Worm (Caenorhabditis elegans) whole organism, young adult: Measurements from ENCODE around the gene F42A6.1.

Experiments
- B0035.1 ChIP-seq: sonication (generic microtip); optimal IDR thresholded peaks from 2 replicates; lab custom pipeline; 2016; ENCODE audit warnings: missing genetic modification characterization, mild to moderate bottlenecking, missing compliant biosample characterization, missing genotype, missing genetic modification reagents
- B0336.3 ChIP-seq: fragments of 200-800 bp; sonication (Bioruptor generic); IDR thresholded peaks from 2 replicates; pipeline ENCODE4 v1.3.6; 2022; ENCODE audit warnings: missing genetic modification characterization, missing compliant biosample characterization
- D2030.7 ChIP-seq: fragments of 200-800 bp; sonication (Bioruptor generic); IDR thresholded peaks from 2 replicates; pipeline ENCODE4 v1.3.6; 2022; ENCODE audit warnings: missing genetic modification reagents, missing genetic modification characterization, missing compliant biosample characterization
- F37B4.10 ChIP-seq: fragments of 200-800 bp; sonication (Bioruptor generic); IDR thresholded peaks from 2 replicates; pipeline ENCODE4 v1.3.6; 2022; ENCODE audit warnings: missing genetic modification characterization, missing compliant biosample characterization
- F57A8.1 ChIP-seq: fragments of 200-800 bp; sonication (Bioruptor generic); optimal IDR thresholded peaks from 2 replicates; lab custom pipeline; 2018; ENCODE audit warnings: mild to moderate bottlenecking, missing genetic modification characterization, moderate library complexity, missing compliant biosample characterization
- K11D2.4 ChIP-seq: fragments of 200-800 bp; sonication (Bioruptor generic); IDR thresholded peaks from 2 replicates; pipeline ENCODE4 v1.3.6; 2022; ENCODE audit warnings: missing genetic modification reagents, missing genetic modification characterization, missing compliant biosample characterization
- Y53F4B.3 ChIP-seq: fragments of 200-800 bp; sonication (Bioruptor generic); IDR thresholded peaks from 2 replicates; pipeline ENCODE4 v1.3.6; 2022; ENCODE audit warnings: missing genetic modification reagents, missing genetic modification characterization, missing compliant biosample characterization
- ama-1 ChIP-seq, 3 experiments: fragments of 150-350 bp in 1 of 3; sonication (generic microtip) in 2 of 3; optimal IDR thresholded peaks; 2 replicates each; lab custom pipeline; 2014 to 2018; ENCODE audit warnings: missing biosample characterization in 2 of 3, missing genetic modification characterization in 2 of 3, missing genetic modification reagents in 2 of 3
- aptf-2 ChIP-seq: fragments of 200-800 bp; sonication (Bioruptor generic); conservative IDR thresholded peaks from 2 replicates; pipeline ENCODE4 v1.3.6; 2022; ENCODE audit warnings: missing genetic modification reagents, missing genetic modification characterization, missing compliant biosample characterization
- attf-3 ChIP-seq: fragments of 200-800 bp; sonication (Bioruptor generic); conservative IDR thresholded peaks from 2 replicates; pipeline ENCODE4 v1.3.6; 2022; ENCODE audit warnings: missing genetic modification reagents, missing genetic modification characterization, missing compliant biosample characterization
- bed-1 ChIP-seq: fragments of 200-800 bp; sonication (Bioruptor generic); IDR thresholded peaks from 2 replicates; pipeline ENCODE4 v1.3.6; 2022; ENCODE audit warnings: missing genetic modification reagents, missing genetic modification characterization, missing compliant biosample characterization
- ccch-3 ChIP-seq: fragments of 200-800 bp; sonication (Bioruptor generic); optimal IDR thresholded peaks from 2 replicates; lab custom pipeline; 2018; ENCODE audit warnings: mild to moderate bottlenecking, missing genetic modification characterization, missing compliant biosample characterization
- cebp-1 ChIP-seq, 2 experiments: fragments of 200-800 bp in 1 of 2; sonication (Bioruptor generic) in 1 of 2; sonication (generic microtip) in 1 of 2; IDR thresholded peaks in 1 of 2; optimal IDR thresholded peaks in 1 of 2; 2 replicates each; pipeline versions ENCODE4 v1.3.6 to Lab custom; 2017 to 2022; ENCODE audit warnings: missing compliant biosample characterization in 2 of 2, missing genetic modification characterization in 2 of 2, mild to moderate bottlenecking in 1 of 2, missing genetic modification reagents in 1 of 2, moderate library complexity in 1 of 2
- cebp-2 ChIP-seq: fragments of 200-800 bp; sonication (Bioruptor generic); IDR thresholded peaks from 2 replicates; pipeline ENCODE4 v1.3.6; 2022; ENCODE audit warnings: missing genetic modification characterization, missing compliant biosample characterization
- ceh-100 ChIP-seq: fragments of 200-800 bp; sonication (Bioruptor generic); IDR thresholded peaks from 2 replicates; pipeline ENCODE4 v1.3.6; 2022; ENCODE audit warnings: missing genetic modification reagents, missing genetic modification characterization, missing compliant biosample characterization
- ceh-27 ChIP-seq: fragments of 200-800 bp; sonication (Bioruptor generic); optimal IDR thresholded peaks from 2 replicates; lab custom pipeline; 2018; ENCODE audit warnings: mild to moderate bottlenecking, missing genetic modification characterization, moderate library complexity, missing compliant biosample characterization
- ceh-40 ChIP-seq: fragments of 200-800 bp; sonication (Bioruptor generic); IDR thresholded peaks from 2 replicates; pipeline ENCODE4 v1.3.6; 2022; ENCODE audit warnings: missing genetic modification characterization, missing compliant biosample characterization
- ceh-91 ChIP-seq: fragments of 200-800 bp; sonication (Bioruptor generic); IDR thresholded peaks from 2 replicates; pipeline ENCODE4 v1.3.6; 2022; ENCODE audit warnings: missing genetic modification reagents, missing genetic modification characterization, missing compliant biosample characterization
- dpff-1 ChIP-seq: sonication (generic microtip); optimal IDR thresholded peaks from 2 replicates; lab custom pipeline; 2017; ENCODE audit warnings: mild to moderate bottlenecking, missing genetic modification characterization, missing compliant biosample characterization
- efl-1 ChIP-seq: fragments of 150-350 bp; optimal IDR thresholded peaks from 2 replicates; lab custom pipeline; 2014; ENCODE audit warnings: missing biosample characterization, missing genetic modification reagents, missing genetic modification characterization
- egl-44 ChIP-seq: fragments of 200-800 bp; sonication (Bioruptor generic); IDR thresholded peaks from 2 replicates; pipeline ENCODE4 v1.3.6; 2022; ENCODE audit warnings: missing genetic modification reagents, missing genetic modification characterization, missing compliant biosample characterization
- hlh-26 ChIP-seq: fragments of 200-800 bp; sonication (Bioruptor generic); conservative IDR thresholded peaks from 2 replicates; pipeline ENCODE4 v1.3.6; 2022; ENCODE audit warnings: missing genetic modification reagents, missing genetic modification characterization, missing compliant biosample characterization
- hmg-20 ChIP-seq: fragments of 200-800 bp; sonication (Bioruptor generic); IDR thresholded peaks from 2 replicates; pipeline ENCODE4 v1.3.6; 2022; ENCODE audit warnings: missing genetic modification reagents, missing genetic modification characterization, missing compliant biosample characterization
- let-526 ChIP-seq: fragments of 200-800 bp; sonication (Bioruptor generic); IDR thresholded peaks from 2 replicates; pipeline ENCODE4 v1.3.6; 2022; ENCODE audit warnings: missing genetic modification reagents, missing genetic modification characterization, missing compliant biosample characterization
- let-607 ChIP-seq, 2 experiments: fragments of 200-800 bp in 1 of 2; sonication (Bioruptor generic) in 1 of 2; sonication (generic microtip) in 1 of 2; optimal IDR thresholded peaks; 2 replicates each; lab custom pipeline; 2016 to 2018; ENCODE audit warnings: mild to moderate bottlenecking in 2 of 2, missing compliant biosample characterization in 2 of 2, missing genetic modification characterization in 2 of 2, moderate library complexity in 2 of 2, missing genotype in 1 of 2
- lin-35 ChIP-seq, 3 experiments: fragments of 150-350 bp in 2 of 3; sonication (generic microtip) in 1 of 3; optimal IDR thresholded peaks; 2 replicates each; lab custom pipeline; 2014 to 2018; ENCODE audit warnings: missing biosample characterization in 3 of 3, missing genetic modification characterization in 3 of 3, missing genetic modification reagents in 3 of 3
- lin-40 ChIP-seq: sonication (generic microtip); optimal IDR thresholded peaks from 2 replicates; lab custom pipeline; 2016; ENCODE audit warnings: missing genetic modification characterization, mild to moderate bottlenecking, missing compliant biosample characterization, missing genotype, missing genetic modification reagents
- madf-8 ChIP-seq: fragments of 200-800 bp; sonication (Bioruptor generic); conservative IDR thresholded peaks from 2 replicates; pipeline ENCODE4 v1.3.6; 2022; ENCODE audit warnings: missing genetic modification reagents, missing genetic modification characterization, missing compliant biosample characterization
- mxl-1 ChIP-seq: sonication (generic microtip); optimal IDR thresholded peaks from 2 replicates; lab custom pipeline; 2016; ENCODE audit warnings: missing genetic modification characterization, missing compliant biosample characterization
- sea-2 ChIP-seq: fragments of 200-800 bp; sonication (Bioruptor generic); IDR thresholded peaks from 2 replicates; pipeline ENCODE4 v1.3.6; 2022; ENCODE audit warnings: missing genetic modification characterization, missing compliant biosample characterization
- snpc-1.1 ChIP-seq: sonication (generic microtip); optimal IDR thresholded peaks from 2 replicates; lab custom pipeline; 2017; ENCODE audit warnings: missing genetic modification characterization, mild to moderate bottlenecking, missing compliant biosample characterization, antibody characterized with exemption, moderate library complexity, missing genotype, missing genetic modification reagents; ENCODE audit not compliant: insufficient read depth
- sptf-2 ChIP-seq: fragments of 200-800 bp; sonication (Bioruptor generic); optimal IDR thresholded peaks from 2 replicates; lab custom pipeline; 2018; ENCODE audit warnings: mild to moderate bottlenecking, missing genetic modification characterization, missing compliant biosample characterization
- tlf-1 ChIP-seq: fragments of 200-800 bp; sonication (Bioruptor generic); optimal IDR thresholded peaks from 2 replicates; lab custom pipeline; 2018; ENCODE audit warnings: mild to moderate bottlenecking, missing genetic modification characterization, missing compliant biosample characterization
- unc-62 ChIP-seq: fragments of 150-350 bp; optimal IDR thresholded peaks from 2 replicates; lab custom pipeline; 2014; ENCODE audit warnings: missing biosample characterization, missing genetic modification reagents, missing genetic modification characterization
- ztf-3 ChIP-seq: fragments of 200-800 bp; sonication (Bioruptor generic); optimal IDR thresholded peaks from 2 replicates; lab custom pipeline; 2018; ENCODE audit warnings: mild to moderate bottlenecking, missing genetic modification characterization, missing compliant biosample characterization

Gene F42A6.1

DNA sequence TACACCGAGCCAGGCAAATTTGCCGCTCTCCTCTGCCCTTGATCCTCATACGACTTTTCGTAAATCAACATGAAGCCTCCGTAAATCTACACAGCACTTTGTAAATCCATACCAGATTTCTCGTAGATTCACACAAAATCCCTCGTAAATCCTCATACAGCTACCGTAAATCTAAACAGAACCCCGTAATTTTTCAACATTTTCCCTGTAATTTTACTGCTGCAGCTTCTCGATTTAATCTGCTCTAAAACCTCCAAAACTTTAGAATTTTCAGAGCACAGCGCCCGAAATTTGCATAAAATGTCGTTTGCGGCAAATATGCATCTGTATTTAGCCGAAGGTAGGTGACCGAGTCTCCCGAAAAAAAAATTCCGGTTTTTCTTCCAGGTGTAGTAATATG is at the start of gene F42A6.1:
Gene F42A6.1, plus strand, starts transcription at position 301 of the 400 bp plus-strand sequence.
- no peak for TF ChIP-seq let-607 (tag; optimal IDR thresholded peaks at IDR 0.05; lab: Kevin White, UChicago)
- TF ChIP-seq ccch-3 (GFP tag; lab: Kevin White, UChicago) = no peak
- TF ChIP-seq mxl-1 (tag; lab: Kevin White, UChicago) = no peak
- no peak for TF ChIP-seq ztf-3 (GFP tag; lab: Kevin White, UChicago)
- TF ChIP-seq dpff-1 (tag; lab: Kevin White, UChicago) = no peak
- no peak for TF ChIP-seq unc-62 (GFP tag; lab: Kevin White, UChicago)
- TF ChIP-seq K11D2.4 = no peak
- TF ChIP-seq F57A8.1 = no peak
- TF ChIP-seq bed-1 (GFP tag; lab: Robert Waterston, UW) = no peak
- TF ChIP-seq lin-35 (GFP tag; optimal IDR thresholded peaks at IDR 0.05; lab: Kevin White, UChicago) = no peak

DNA sequence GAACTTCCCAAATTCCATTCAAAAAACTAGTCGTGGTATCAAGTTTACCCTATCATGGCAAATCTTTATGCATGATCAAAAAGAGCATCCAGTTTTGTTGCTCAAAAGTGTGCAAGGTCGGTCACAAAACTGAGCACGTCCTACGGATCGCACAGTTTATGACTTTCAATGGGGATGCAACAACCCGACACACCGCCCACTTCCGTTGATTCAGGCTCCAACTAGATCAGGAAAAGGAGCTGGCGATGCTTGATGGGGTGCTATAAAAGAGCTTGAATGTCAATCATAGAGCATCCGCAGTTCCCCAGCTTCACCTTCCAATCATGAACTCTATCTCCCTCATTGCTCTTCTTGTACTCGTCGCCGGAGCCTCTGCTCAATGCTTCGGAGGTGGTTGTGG is 49.3 kb upstream of the F42A6.1 start, which contains the start of gene W08E12.2:
Gene W08E12.2, plus strand, starts transcription at position 301 of the 400 bp plus-strand sequence.
- TF ChIP-seq cebp-1 (GFP tag; IDR thresholded peaks at IDR 0.05; lab: Robert Waterston, UW) (no peak), cebp-1 (tag; optimal IDR thresholded peaks at IDR 0.05; lab: Kevin White, UChicago) (no peak), sptf-2 (no peak)

DNA sequence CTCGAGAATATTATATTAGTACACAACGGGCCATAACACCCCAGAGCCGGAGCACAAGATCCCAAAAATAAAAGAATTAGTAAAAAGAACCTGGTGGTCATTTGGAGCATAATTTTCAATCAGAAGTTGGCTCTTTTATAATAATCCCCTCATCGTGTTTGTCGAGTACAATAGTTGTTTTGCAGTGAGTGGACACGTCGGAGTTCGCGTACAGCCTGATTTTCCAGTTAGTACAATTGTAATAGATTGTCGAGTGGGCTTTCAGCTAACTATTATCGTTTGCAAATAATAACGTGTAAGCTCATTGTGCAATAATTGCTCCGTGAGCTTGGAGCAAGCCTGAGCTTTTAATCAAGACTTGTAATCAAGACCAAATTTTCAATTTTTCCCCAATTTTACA is 47.4 kb upstream of the F42A6.1 start, which contains the start of gene W08E12.9:
Gene W08E12.9, minus strand, starts transcription at position 101 of the 400 bp plus-strand sequence.
- TF ChIP-seq F37B4.10 (GFP tag; lab: Robert Waterston, UW) (no peak), cebp-2 (GFP tag; lab: Robert Waterston, UW) (no peak), sptf-2 (no peak), ceh-27 (no peak), D2030.7 (GFP tag; lab: Robert Waterston, UW) (no peak), attf-3 (GFP tag; lab: Robert Waterston, UW) (no peak), ceh-100 (GFP tag; lab: Robert Waterston, UW) (no peak), egl-44 (no peak), hmg-20 (GFP tag; lab: Robert Waterston, UW) (no peak), mxl-1 (tag; lab: Kevin White, UChicago) (no peak), B0336.3 (GFP tag; lab: Robert Waterston, UW) (no peak), snpc-1.1 (tag; lab: Kevin White, UChicago) (no peak), ama-1 (optimal IDR thresholded peaks at IDR 0.05; lab: Kevin White, UChicago) (no peak), ama-1 (GFP tag; optimal IDR thresholded peaks at IDR 0.05; lab: Kevin White, UChicago) (no peak), madf-8 (GFP tag; lab: Robert Waterston, UW) (no peak), ceh-91 (GFP tag; lab: Robert Waterston, UW) (no peak), aptf-2 (GFP tag; lab: Robert Waterston, UW) (no peak), sea-2 (GFP tag; lab: Robert Waterston, UW) (no peak), efl-1 (GFP tag; lab: Kevin White, UChicago) (no peak), B0035.1 (tag; lab: Kevin White, UChicago) (no peak), ztf-3 (GFP tag; lab: Kevin White, UChicago) (no peak)

ce11 chrIV:3308885-3309284 is 46.0 kb upstream of the F42A6.1 start:
- TF ChIP-seq ceh-27 (no peak), mxl-1 (tag; lab: Kevin White, UChicago) (no peak), let-526 (no peak), ceh-40 (GFP tag; lab: Robert Waterston, UW) (no peak), lin-40 (tag; lab: Kevin White, UChicago) (no peak), tlf-1 (GFP tag; lab: Kevin White, UChicago) (no peak), hlh-26 (GFP tag; lab: Robert Waterston, UW) (no peak), bed-1 (GFP tag; lab: Robert Waterston, UW) (no peak), Y53F4B.3 (GFP tag; lab: Robert Waterston, UW) (no peak)
- TF ChIP-seq, all 124 proteins: peak for 0
